Fruit fly (Drosophila melanogaster) whole organism, embryonic: ENCODE results near the gene mh.

Experiments
- Bteb2 ChIP-seq: fragments of 200-800 bp; sonication (Bioruptor generic); optimal IDR thresholded peaks from 2 replicates; lab custom pipeline; 2016; ENCODE audit warnings: missing biosample characterization, missing genetic modification characterization
- CG10431 ChIP-seq: fragments of 200-800 bp; sonication (Bioruptor generic); optimal IDR thresholded peaks from 3 replicates; lab custom pipeline; 2018; ENCODE audit warnings: missing biosample characterization, mild to moderate bottlenecking, missing genetic modification characterization
- CG10543 ChIP-seq: fragments of 200-800 bp; sonication (Bioruptor generic); optimal IDR thresholded peaks from 3 replicates; lab custom pipeline; 2017; ENCODE audit warnings: missing biosample characterization, mild to moderate bottlenecking, missing genetic modification characterization, moderate library complexity
- CG11093 ChIP-seq: fragments of 200-800 bp; sonication (Bioruptor generic); IDR thresholded peaks from 3 replicates; pipeline ENCODE4 v1.3.6; 2022; ENCODE audit warnings: missing biosample characterization, missing genetic modification characterization
- CG14050 ChIP-seq: fragments of 200-800 bp; sonication (Bioruptor generic); IDR thresholded peaks from 3 replicates; pipeline ENCODE4 v1.3.6; 2022; ENCODE audit warnings: missing biosample characterization, missing genetic modification characterization
- CG17385 ChIP-seq: fragments of 200-800 bp; sonication (Bioruptor generic); optimal IDR thresholded peaks from 3 replicates; lab custom pipeline; 2018; ENCODE audit warnings: missing biosample characterization, mild to moderate bottlenecking, missing genetic modification characterization
- CG1832 ChIP-seq: fragments of 200-800 bp; sonication (Bioruptor generic); optimal IDR thresholded peaks from 2 replicates; lab custom pipeline; 2017; ENCODE audit warnings: missing biosample characterization, mild to moderate bottlenecking, missing genetic modification characterization, inconsistent platforms
- CG18599 ChIP-seq: fragments of 200-800 bp; sonication (Bioruptor generic); optimal IDR thresholded peaks from 3 replicates; lab custom pipeline; 2017; ENCODE audit warnings: missing biosample characterization, missing genetic modification characterization, mild to moderate bottlenecking, moderate library complexity, missing genetic modification reagents
- CG2678 ChIP-seq: fragments of 200-800 bp; sonication (Bioruptor generic); optimal IDR thresholded peaks from 3 replicates; lab custom pipeline; 2019; ENCODE audit warnings: missing biosample characterization, mild to moderate bottlenecking, missing genetic modification characterization, moderate library complexity
- CG2875 ChIP-seq: fragments of 200-800 bp; sonication (Bioruptor generic); optimal IDR thresholded peaks from 2 replicates; lab custom pipeline; 2017; ENCODE audit warnings: missing biosample characterization, mild to moderate bottlenecking, missing genetic modification characterization, missing genetic modification reagents
- CG7745 ChIP-seq: fragments of 200-800 bp; sonication (Bioruptor generic); optimal IDR thresholded peaks from 2 replicates; lab custom pipeline; 2018; ENCODE audit warnings: missing biosample characterization, mild to moderate bottlenecking, missing genetic modification characterization, moderate library complexity
- CG7786 ChIP-seq: fragments of 200-800 bp; sonication (Bioruptor generic); optimal IDR thresholded peaks from 2 replicates; lab custom pipeline; 2016; ENCODE audit warnings: missing biosample characterization, missing genetic modification characterization
- CG7839 ChIP-seq: fragments of 200-800 bp; sonication (Bioruptor generic); optimal IDR thresholded peaks from 3 replicates; lab custom pipeline; 2018; ENCODE audit warnings: missing biosample characterization, mild to moderate bottlenecking, missing genetic modification characterization, moderate library complexity
- CG8290 ChIP-seq, 3 experiments: fragments of 200-800 bp; sonication (Bioruptor generic); optimal IDR thresholded peaks; 2 replicates each; lab custom pipeline; 2016 to 2019; ENCODE audit warnings: missing biosample characterization in 3 of 3, missing genetic modification characterization in 3 of 3, mild to moderate bottlenecking in 2 of 3, moderate library complexity in 1 of 3
- Dek ChIP-seq: fragments of 200-800 bp; sonication (Bioruptor generic); optimal IDR thresholded peaks from 3 replicates; lab custom pipeline; 2019; ENCODE audit warnings: missing biosample characterization, mild to moderate bottlenecking, missing genetic modification characterization, moderate library complexity
- Fer3 ChIP-seq: fragments of 200-800 bp; sonication (Bioruptor generic); optimal IDR thresholded peaks from 2 replicates; lab custom pipeline; 2018; ENCODE audit warnings: missing biosample characterization, mild to moderate bottlenecking, missing genetic modification characterization, moderate library complexity
- GATAe ChIP-seq: fragments of 200-800 bp; sonication (Bioruptor generic); conservative IDR thresholded peaks from 2 replicates; pipeline ENCODE4 v1.3.6; 2022; ENCODE audit warnings: missing biosample characterization, missing genetic modification characterization
- Jarid2 ChIP-seq: fragments of 200-800 bp; sonication (Bioruptor generic); optimal IDR thresholded peaks from 3 replicates; lab custom pipeline; 2017; ENCODE audit warnings: mild to moderate bottlenecking, missing biosample characterization, missing genetic modification reagents, missing genetic modification characterization
- Kr ChIP-seq: fragments of 200-800 bp; sonication (Bioruptor generic); optimal IDR thresholded peaks from 2 replicates; lab custom pipeline; 2017; ENCODE audit warnings: missing biosample characterization, mild to moderate bottlenecking, missing genetic modification characterization
- Max ChIP-seq: fragments of 200-800 bp; sonication (Bioruptor generic); optimal IDR thresholded peaks from 2 replicates; lab custom pipeline; 2016; ENCODE audit warnings: missing biosample characterization, mild to moderate bottlenecking, missing genetic modification characterization
- Vsx1 ChIP-seq: fragments of 200-800 bp; sonication (Bioruptor generic); optimal IDR thresholded peaks from 2 replicates; lab custom pipeline; 2017; ENCODE audit warnings: missing biosample characterization, mild to moderate bottlenecking, missing genetic modification characterization, missing genetic modification reagents
- YL-1 ChIP-seq: fragments of 200-800 bp; sonication (Bioruptor generic); optimal IDR thresholded peaks from 3 replicates; lab custom pipeline; 2017; ENCODE audit warnings: missing biosample characterization, mild to moderate bottlenecking, missing genetic modification characterization
- bab2 ChIP-seq: fragments of 200-800 bp; sonication (Bioruptor generic); optimal IDR thresholded peaks from 2 replicates; lab custom pipeline; 2016; ENCODE audit warnings: missing biosample characterization, missing genetic modification characterization
- bbx ChIP-seq: fragments of 200-800 bp; sonication (Bioruptor generic); IDR thresholded peaks from 2 replicates; pipeline ENCODE4 v1.3.6; 2022; ENCODE audit warnings: missing biosample characterization, missing genetic modification characterization; ENCODE audit not compliant: partially characterized antibody
- cg ChIP-seq: fragments of 200-800 bp; sonication (Bioruptor generic); optimal IDR thresholded peaks from 3 replicates; lab custom pipeline; 2019; ENCODE audit warnings: missing biosample characterization, mild to moderate bottlenecking, missing genetic modification characterization, moderate library complexity
- chinmo ChIP-seq: fragments of 200-800 bp; sonication (Bioruptor generic); IDR thresholded peaks from 4 replicates; pipeline ENCODE4 v1.3.6; 2022; ENCODE audit warnings: missing biosample characterization, missing genetic modification characterization; ENCODE audit not compliant: partially characterized antibody
- crol ChIP-seq: fragments of 200-800 bp; sonication (Bioruptor generic); IDR thresholded peaks from 2 replicates; pipeline ENCODE4 v1.3.6; 2022; ENCODE audit warnings: missing biosample characterization, missing genetic modification characterization
- disco-r ChIP-seq: fragments of 200-800 bp; sonication (Bioruptor generic); optimal IDR thresholded peaks from 2 replicates; lab custom pipeline; 2016; ENCODE audit warnings: missing biosample characterization, missing genetic modification characterization
- dysf ChIP-seq: fragments of 200-800 bp; sonication (Bioruptor generic); IDR thresholded peaks from 3 replicates; pipeline ENCODE4 v1.3.6; 2022; ENCODE audit warnings: missing biosample characterization, missing genetic modification characterization
- exex ChIP-seq: fragments of 200-800 bp; sonication (Bioruptor generic); optimal IDR thresholded peaks from 4 replicates; lab custom pipeline; 2018; ENCODE audit warnings: missing biosample characterization, mild to moderate bottlenecking, missing genetic modification characterization, moderate library complexity
- fd102C ChIP-seq: fragments of 200-800 bp; sonication (Bioruptor generic); optimal IDR thresholded peaks from 2 replicates; lab custom pipeline; 2018; ENCODE audit warnings: missing biosample characterization, mild to moderate bottlenecking, missing genetic modification characterization, moderate library complexity
- grau ChIP-seq: fragments of 200-800 bp; optimal IDR thresholded peaks from 3 replicates; lab custom pipeline; 2019; ENCODE audit warnings: missing biosample characterization, mild to moderate bottlenecking, missing genetic modification characterization, moderate library complexity
- insv ChIP-seq, 2 experiments: fragments of 200-800 bp; sonication (Bioruptor generic); optimal IDR thresholded peaks; 3 replicates each; lab custom pipeline; 2016 to 2018; ENCODE audit warnings: missing biosample characterization in 2 of 2, missing genetic modification characterization in 2 of 2
- kni ChIP-seq: fragments of 200-800 bp; sonication (Bioruptor generic); optimal IDR thresholded peaks from 3 replicates; lab custom pipeline; 2017; ENCODE audit warnings: mild to moderate bottlenecking, missing biosample characterization, missing genetic modification reagents, missing genetic modification characterization
- lab ChIP-seq: fragments of 200-800 bp; sonication (Bioruptor generic); optimal IDR thresholded peaks from 3 replicates; lab custom pipeline; 2017; ENCODE audit warnings: missing biosample characterization, missing genetic modification characterization, mild to moderate bottlenecking, moderate library complexity, missing genetic modification reagents
- mirr ChIP-seq: fragments of 200-800 bp; sonication (Bioruptor generic); optimal IDR thresholded peaks from 3 replicates; lab custom pipeline; 2018; ENCODE audit warnings: missing biosample characterization, mild to moderate bottlenecking, missing genetic modification characterization
- org-1 ChIP-seq: fragments of 200-800 bp; sonication (Bioruptor generic); optimal IDR thresholded peaks from 2 replicates; lab custom pipeline; 2017; ENCODE audit warnings: missing biosample characterization, missing genetic modification characterization
- prd ChIP-seq, 3 experiments: fragments of >200 bp in 2 of 3; fragments of 200-800 bp in 1 of 3; sonication (Bioruptor generic) in 1 of 3; optimal IDR thresholded peaks in 2 of 3; IDR thresholded peaks in 1 of 3; 2 replicates in 2 of 3; 3 replicates in 1 of 3; pipeline versions ENCODE4 v1.3.6 to Lab custom; 2017 to 2022; ENCODE audit warnings: missing biosample characterization in 1 of 3, missing genetic modification characterization in 1 of 3
- ro ChIP-seq: fragments of 200-800 bp; sonication (Bioruptor generic); IDR thresholded peaks from 2 replicates; pipeline ENCODE4 v1.3.6; 2022; ENCODE audit warnings: missing biosample characterization, missing genetic modification characterization
- salm ChIP-seq: fragments of 200-800 bp; sonication (Bioruptor generic); optimal IDR thresholded peaks from 2 replicates; lab custom pipeline; 2018; ENCODE audit warnings: missing biosample characterization, mild to moderate bottlenecking, missing genetic modification characterization
- sug ChIP-seq: fragments of 200-800 bp; optimal IDR thresholded peaks from 2 replicates; lab custom pipeline; 2019; ENCODE audit warnings: missing biosample characterization, mild to moderate bottlenecking, missing genetic modification characterization, moderate library complexity
- trem ChIP-seq: fragments of 200-800 bp; optimal IDR thresholded peaks from 3 replicates; lab custom pipeline; 2019; ENCODE audit warnings: missing biosample characterization, mild to moderate bottlenecking, missing genetic modification characterization, moderate library complexity
- twi ChIP-seq: fragments of 200-800 bp; optimal IDR thresholded peaks from 2 replicates; lab custom pipeline; 2019; ENCODE audit warnings: missing biosample characterization, mild to moderate bottlenecking, missing genetic modification characterization, moderate library complexity

The mh gene

dm6 chrX:15497440-15498271, 22.5 kb upstream of the mh start (continued):
- TF ChIP-seq CG10431: peak; percentile 53
- TF ChIP-seq CG7839 (tag; lab: Kevin White, UChicago): peak; percentile 24
- no peak for TF ChIP-seq YL-1 (GFP tag; lab: Kevin White, UChicago)
- no peak for TF ChIP-seq ro (GFP tag; lab: Robert Waterston, UW)
- TF ChIP-seq prd (optimal IDR thresholded peaks at IDR 0.05; lab: Kevin White, UChicago): no peak
- TF ChIP-seq prd (GFP tag; IDR thresholded peaks at IDR 0.05; lab: Robert Waterston, UW): peak; percentile 47; the same call in 1 of the 3 replicates
- TF ChIP-seq salm: no peak
- TF ChIP-seq disco-r (GFP tag; lab: Kevin White, UChicago): no peak
- TF ChIP-seq org-1: peak; percentile 4
- peak; percentile 4 for TF ChIP-seq Kr (GFP tag; lab: Kevin White, UChicago)
- TF ChIP-seq bbx (GFP tag; lab: Robert Waterston, UW): no peak
- peak; percentile 37; the same call in 1 of the 2 replicates for TF ChIP-seq crol
- TF ChIP-seq Fer3 (tag; lab: Kevin White, UChicago): no peak
- TF ChIP-seq Jarid2 (GFP tag; lab: Kevin White, UChicago): no peak
- TF ChIP-seq CG2875: peak; percentile 55
- no peak for TF ChIP-seq Max (GFP tag; lab: Kevin White, UChicago)

- no peak for TF ChIP-seq bab2
- TF ChIP-seq twi (tag; lab: Kevin White, UChicago): peak; percentile 24
- peak; percentile 55; the same call in 1 of the 2 replicates for TF ChIP-seq GATAe
- TF ChIP-seq CG2678 (tag; lab: Kevin White, UChicago): peak; percentile 0
- peak; percentile 44 for TF ChIP-seq sug
- no peak for TF ChIP-seq CG14050
- TF ChIP-seq CG1832: no peak
- no peak for TF ChIP-seq Bteb2 (GFP tag; lab: Kevin White, UChicago)
- TF ChIP-seq kni: peak; percentile 9
- TF ChIP-seq Vsx1 (GFP tag; lab: Kevin White, UChicago): peak; percentile 70
- no peak for TF ChIP-seq Dek (tag; lab: Kevin White, UChicago)
- peak; percentile 12 for TF ChIP-seq grau (tag; lab: Kevin White, UChicago)
- TF ChIP-seq trem (tag; lab: Kevin White, UChicago): no peak
- TF ChIP-seq crol: peak; percentile 87
- TF ChIP-seq CG7786 (GFP tag; lab: Kevin White, UChicago): no peak
- no peak for TF ChIP-seq prd (optimal IDR thresholded peaks at IDR 0.05; lab: Kevin White, UChicago)
- no peak for TF ChIP-seq prd (GFP tag; IDR thresholded peaks at IDR 0.05; lab: Robert Waterston, UW)
- peak; percentile 29 for TF ChIP-seq cg (GFP tag; lab: Kevin White, UChicago)
- peak; percentile 42 for TF ChIP-seq mirr (GFP tag; lab: Kevin White, UChicago)
- peak; percentile 59 for TF ChIP-seq exex (tag; lab: Kevin White, UChicago)
- no peak for TF ChIP-seq CG17385 (GFP tag; lab: Kevin White, UChicago)
- TF ChIP-seq insv (GFP tag; optimal IDR thresholded peaks at IDR 0.05; lab: Kevin White, UChicago): no peak
- peak; percentile 13 for TF ChIP-seq CG18599 (GFP tag; lab: Kevin White, UChicago)
- TF ChIP-seq CG10543: peak; percentile 54
- TF ChIP-seq chinmo (GFP tag; lab: Robert Waterston, UW): 0 out of 4 replicates have a peak, but pooled peaks have one; percentile 49
- TF ChIP-seq CG7745 (tag; lab: Kevin White, UChicago): peak; percentile 17
- peak; percentile 31 for TF ChIP-seq lab (GFP tag; lab: Kevin White, UChicago)
- no peak for TF ChIP-seq fd102C (GFP tag; lab: Kevin White, UChicago)
- no peak for TF ChIP-seq dysf
- no peak for TF ChIP-seq CG11093 (GFP tag; lab: Robert Waterston, UW)
- no peak for TF ChIP-seq CG8290 (GFP tag; optimal IDR thresholded peaks at IDR 0.05; lab: Kevin White, UChicago)
- TF ChIP-seq CG8290 (tag; optimal IDR thresholded peaks at IDR 0.05; lab: Kevin White, UChicago): peak in 1 of 2 experiments; percentile 15
- TF ChIP-seq, all 482 proteins: peak for 17
Observed at dm6 chrX:15496651-15497409, 21.6 kb upstream of the mh start.
